Fruit fly (Drosophila melanogaster) whole organism: ENCODE results near the gene Zn72D.

Source experiments
- CG8478 ChIP-seq: fragments of >200 bp; optimal IDR thresholded peaks from 2 replicates; lab custom pipeline; 2018; ENCODE audit warnings: inconsistent platforms
- Dll ChIP-seq: fragments of >200 bp; optimal IDR thresholded peaks from 2 replicates; lab custom pipeline; 2017
- EcR ChIP-seq, 2 experiments: fragments of >200 bp; optimal IDR thresholded peaks; 2 replicates each; lab custom pipeline; 2017; ENCODE audit warnings: missing biosample characterization in 2 of 2, missing genetic modification characterization in 2 of 2, missing genetic modification reagents in 2 of 2
- pan ChIP-seq: fragments of >200 bp; optimal IDR thresholded peaks from 2 replicates; lab custom pipeline; 2017
- psq ChIP-seq: fragments of >200 bp; optimal IDR thresholded peaks from 2 replicates; lab custom pipeline; 2017
- usp ChIP-seq: fragments of >200 bp; optimal IDR thresholded peaks from 2 replicates; lab custom pipeline; 2017; ENCODE audit warnings: missing biosample characterization, missing genetic modification characterization, mixed read lengths

DNA sequence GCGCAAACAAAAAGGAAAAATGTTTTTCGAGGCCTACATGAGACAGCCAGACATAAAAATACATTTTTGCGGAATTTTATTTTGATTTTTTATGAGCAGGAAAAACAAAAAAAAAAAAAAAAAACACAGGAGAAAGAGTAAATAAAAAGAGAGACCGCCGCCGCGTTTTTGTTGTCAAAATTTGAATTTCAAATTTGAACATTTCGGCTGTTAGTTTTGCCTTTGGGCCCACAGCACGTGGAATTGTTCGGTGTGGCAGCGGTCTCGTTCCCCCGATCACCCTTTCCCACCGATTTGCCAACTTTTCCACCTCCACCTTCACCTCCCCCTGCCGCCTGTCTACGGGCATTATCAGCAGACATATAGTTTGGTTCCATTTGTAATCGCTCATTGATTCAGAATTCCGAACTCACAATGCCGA is 44.4 kb upstream of the Zn72D start:
- TF ChIP-seq psq (lab: Kevin White, UChicago) (no peak), CG8478 (lab: Kevin White, UChicago) (no peak), Dll (lab: Kevin White, UChicago) (no peak), usp (GFP tag; lab: Kevin White, UChicago) (no peak), pan (lab: Kevin White, UChicago) (no peak), EcR (GFP tag; optimal IDR thresholded peaks at IDR 0.05; lab: Kevin White, UChicago) (no peak)
